Worm (Caenorhabditis elegans): Measurements from ENCODE around the gene acl-9.

ce11 chrV:6424055-6424454 lies 29.0 kb upstream of the acl-9 start, which contains the start of gene urb-1:
- TF ChIP-seq ztf-11 (tag; optimal IDR thresholded peaks at IDR 0.05) (no peak), R02D3.7 (tag; optimal IDR thresholded peaks at IDR 0.05) (no peak), ceh-82 (tag; optimal IDR thresholded peaks at IDR 0.05) (no peak), elt-1 (tag; optimal IDR thresholded peaks at IDR 0.05) (no peak), nhr-12 (tag; optimal IDR thresholded peaks at IDR 0.05) (no peak), zag-1 (tag; optimal IDR thresholded peaks at IDR 0.05) (no peak), skn-1 (tag; optimal IDR thresholded peaks at IDR 0.05) (no peak), blmp-1 (tag; optimal IDR thresholded peaks at IDR 0.05; ENCODE audit: insufficient read depth) (no peak), mab-5 (tag; optimal IDR thresholded peaks at IDR 0.05) (no peak), nhr-10 (tag; optimal IDR thresholded peaks at IDR 0.05) (no peak), ama-1 (optimal IDR thresholded peaks at IDR 0.05) (no peak)

All from whole organism, L2 larva.